Worm (Caenorhabditis elegans) whole organism, mixed stage, embryonic: ENCODE measurements around the gene qui-1.

ENCODE experiments used
- lin-13 ChIP-seq: fragments of 150-350 bp; optimal IDR thresholded peaks from 2 replicates; lab custom pipeline; 2014; ENCODE audit warnings: missing biosample characterization, missing genetic modification characterization
- lin-32 ChIP-seq: fragments of 200-800 bp; sonication (Bioruptor generic); optimal IDR thresholded peaks from 2 replicates; lab custom pipeline; 2018; ENCODE audit warnings: mild to moderate bottlenecking, missing genetic modification characterization, missing compliant biosample characterization
- ztf-11 ChIP-seq: fragments of 150-350 bp; optimal IDR thresholded peaks from 2 replicates; lab custom pipeline; 2014; ENCODE audit warnings: missing biosample characterization, missing genetic modification characterization

- TF ChIP-seq lin-32 (GFP tag; lab: Kevin White, UChicago) (no peak), ztf-11 (no peak), lin-13 (no peak)
Observed at ce11 chrIV:13591645-13592044, 30.0 kb downstream of the qui-1 start, which contains the start of gene tsp-5.
